Fruit fly (Drosophila melanogaster): ENCODE measurements around the gene dpr5.

dpr5 gene

DNA sequence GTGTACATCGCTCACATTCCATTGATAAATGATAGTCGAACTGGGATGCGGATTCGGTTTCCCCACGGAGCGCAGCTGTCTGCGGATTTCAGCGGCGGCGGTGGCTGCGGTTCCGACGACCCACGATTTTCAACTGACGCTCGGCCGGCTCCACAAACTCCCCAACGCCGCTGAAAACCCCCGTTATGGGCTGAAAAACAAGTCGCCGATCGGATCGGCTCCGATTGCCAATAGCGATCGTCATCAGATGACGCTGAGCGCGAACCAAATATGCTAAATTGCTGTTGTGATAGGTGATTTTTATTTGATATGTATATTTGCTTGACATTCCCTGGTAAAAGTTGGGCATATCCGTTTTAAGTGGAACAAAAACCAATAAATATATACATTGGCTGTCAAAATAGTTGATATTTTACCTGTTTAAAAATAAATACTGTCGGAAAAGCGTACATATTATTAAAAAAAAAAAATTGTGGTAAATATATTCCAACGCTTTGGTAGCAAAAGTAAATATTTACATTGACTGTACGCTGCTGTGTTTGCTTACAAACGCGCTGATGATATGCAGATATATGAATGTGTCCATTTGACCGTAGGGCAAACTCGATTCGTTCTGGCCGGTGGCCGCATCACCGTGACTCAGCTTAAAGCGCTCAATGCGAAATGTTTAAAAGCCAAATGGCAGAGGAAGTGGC is 45.4 kb upstream of the dpr5 start (continued):
- TF ChIP-seq CG2678 (tag; optimal IDR thresholded peaks at IDR 0.05) (peak; percentile 74), E2f1 (GFP tag; IDR thresholded peaks at IDR 0.05) (peak; percentile 47; the same call in 1 of the 2 replicates), Dek (tag; optimal IDR thresholded peaks at IDR 0.05) (peak; percentile 68), ase (GFP tag; IDR thresholded peaks at IDR 0.05) (0 out of 3 replicates have a peak, but pooled peaks have one; percentile 46), Oli (tag; optimal IDR thresholded peaks at IDR 0.05) (peak; percentile 61), CG7372 (GFP tag; IDR thresholded peaks at IDR 0.05) (peak; percentile 64), CG18011 (GFP tag; optimal IDR thresholded peaks at IDR 0.05) (peak; percentile 20), CG31224 (GFP tag; IDR thresholded peaks at IDR 0.05) (peak; percentile 38; the same call in 1 of the 2 replicates), lilli (GFP tag; optimal IDR thresholded peaks at IDR 0.05) (peak; percentile 70), CG2120 (GFP tag; optimal IDR thresholded peaks at IDR 0.05) (peak; percentile 91), CG4820 (GFP tag; optimal IDR thresholded peaks at IDR 0.05) (peak; percentile 0), danr (GFP tag; IDR thresholded peaks at IDR 0.05) (peak; percentile 64; the same call in 1 of the 2 replicates), Atf3 (GFP tag; optimal IDR thresholded peaks at IDR 0.05) (peak; percentile 3), Meics (GFP tag; optimal IDR thresholded peaks at IDR 0.05) (peak; percentile 74), sisA (GFP tag; IDR thresholded peaks at IDR 0.05) (0 out of 2 replicates have a peak, but pooled peaks have one; percentile 29), CG6272 (GFP tag; IDR thresholded peaks at IDR 0.05) (no peak; the same call in 1 of the 2 replicates), ap (GFP tag; IDR thresholded peaks at IDR 0.05) (no peak), Atf-2 (GFP tag; optimal IDR thresholded peaks at IDR 0.05) (peak; percentile 7), shn (GFP tag; optimal IDR thresholded peaks at IDR 0.05) (peak; percentile 15), CG11456 (GFP tag; IDR thresholded peaks at IDR 0.05) (0 out of 3 replicates have a peak, but pooled peaks have one; percentile 61), Drgx (GFP tag; IDR thresholded peaks at IDR 0.05) (no peak), fd96Cb (tag; optimal IDR thresholded peaks at IDR 0.05) (peak; percentile 42), CG17361 (GFP tag; IDR thresholded peaks at IDR 0.05) (peak; percentile 72), Deaf1 (tag; optimal IDR thresholded peaks at IDR 0.05) (peak; percentile 63), bowl (GFP tag; IDR thresholded peaks at IDR 0.05) (no peak), CG9609 (GFP tag; optimal IDR thresholded peaks at IDR 0.05) (peak; percentile 26), Myb (GFP tag; optimal IDR thresholded peaks at IDR 0.05) (peak; percentile 39), CG7839 (tag; optimal IDR thresholded peaks at IDR 0.05) (peak; percentile 77), tin (GFP tag; optimal IDR thresholded peaks at IDR 0.05) (peak; percentile 32), Rfx (GFP tag; IDR thresholded peaks at IDR 0.05) (peak; percentile 83), HLH54F (GFP tag; optimal IDR thresholded peaks at IDR 0.05) (peak; percentile 74), CG3163 (GFP tag; optimal IDR thresholded peaks at IDR 0.05) (peak; percentile 0), Ravus (GFP tag; IDR thresholded peaks at IDR 0.05) (peak; percentile 1; the same call in 1 of the 2 replicates), klu (GFP tag; IDR thresholded peaks at IDR 0.05) (peak; percentile 54; the same call in 1 of the 2 replicates), CG30431 (GFP tag; optimal IDR thresholded peaks at IDR 0.05) (peak; percentile 1), CG8924 (tag; optimal IDR thresholded peaks at IDR 0.05) (peak; percentile 46), Max (GFP tag; optimal IDR thresholded peaks at IDR 0.05) (no peak), Ptx1 (GFP tag; IDR thresholded peaks at IDR 0.05) (peak; percentile 74), CG43689 (GFP tag; IDR thresholded peaks at IDR 0.05) (no peak), NC2β (GFP tag; optimal IDR thresholded peaks at IDR 0.05) (no peak), lbe (GFP tag; optimal IDR thresholded peaks at IDR 0.05) (peak; percentile 18), unpg (GFP tag; optimal IDR thresholded peaks at IDR 0.05) (peak; percentile 68), CHES-1-like (GFP tag; optimal IDR thresholded peaks at IDR 0.05) (peak; percentile 32), tna (GFP tag; IDR thresholded peaks at IDR 0.05; ENCODE audit: partially characterized antibody) (no peak), Abd-B (GFP tag; optimal IDR thresholded peaks at IDR 0.05) (peak; percentile 78), CG7556 (GFP tag; optimal IDR thresholded peaks at IDR 0.05) (peak; percentile 60), Mrtf (GFP tag; IDR thresholded peaks at IDR 0.05) (0 out of 3 replicates have a peak, but pooled peaks have one; percentile 29), CG12769 (tag; optimal IDR thresholded peaks at IDR 0.05) (peak; percentile 49), Asciz (GFP tag; optimal IDR thresholded peaks at IDR 0.05) (peak; percentile 23), CG10267 (tag; optimal IDR thresholded peaks at IDR 0.05) (peak; percentile 13)
